Fruit fly (Drosophila melanogaster) whole organism, embryonic: Measurements from ENCODE around the gene ebd1.
A peak's percentile ranks its signal among the peaks of the same experiment; 100 is the strongest.

Experiments
- Aef1 ChIP-seq: fragments of 200-800 bp; sonication (Bioruptor generic); IDR thresholded peaks from 3 replicates; pipeline ENCODE4 v1.3.6; 2022; ENCODE audit warnings: missing biosample characterization, missing genetic modification characterization
- Antp ChIP-seq: fragments of 200-800 bp; sonication (Bioruptor generic); optimal IDR thresholded peaks from 3 replicates; lab custom pipeline; 2016; ENCODE audit warnings: missing biosample characterization, missing genetic modification characterization
- Awh ChIP-seq: fragments of 200-800 bp; sonication (Bioruptor generic); IDR thresholded peaks from 2 replicates; pipeline ENCODE4, ENCODE4 v1.3.6; 2022; ENCODE audit warnings: missing biosample characterization, missing genetic modification characterization
- CG1024 ChIP-seq: fragments of 200-800 bp; sonication (Bioruptor generic); IDR thresholded peaks from 2 replicates; pipeline ENCODE4 v1.3.6; 2022; ENCODE audit warnings: missing biosample characterization, missing genetic modification characterization
- CG11085 ChIP-seq: fragments of 200-800 bp; sonication (Bioruptor generic); IDR thresholded peaks from 2 replicates; pipeline ENCODE4 v1.3.6; 2022; ENCODE audit warnings: missing biosample characterization, missing genetic modification characterization
- CG14014 ChIP-seq: fragments of 200-800 bp; sonication (Bioruptor generic); IDR thresholded peaks from 2 replicates; pipeline ENCODE4 v1.3.6; 2022; ENCODE audit warnings: missing biosample characterization, missing genetic modification characterization
- CG14860 ChIP-seq: fragments of 200-800 bp; sonication (Bioruptor generic); IDR thresholded peaks from 3 replicates; pipeline ENCODE4 v1.3.6; 2022; ENCODE audit warnings: missing biosample characterization, missing genetic modification characterization; ENCODE audit not compliant: partially characterized antibody
- CG15011 ChIP-seq: fragments of 200-800 bp; sonication (Bioruptor generic); optimal IDR thresholded peaks from 3 replicates; lab custom pipeline; 2018; ENCODE audit warnings: missing biosample characterization, mild to moderate bottlenecking, missing genetic modification characterization
- CG15514 ChIP-seq: fragments of 200-800 bp; sonication (Bioruptor generic); optimal IDR thresholded peaks from 3 replicates; lab custom pipeline; 2017; ENCODE audit warnings: missing biosample characterization, missing genetic modification characterization, mild to moderate bottlenecking, moderate library complexity, missing genetic modification reagents
- CG18262 ChIP-seq: fragments of 200-800 bp; optimal IDR thresholded peaks from 3 replicates; lab custom pipeline; 2019; ENCODE audit warnings: missing biosample characterization, mild to moderate bottlenecking, missing genetic modification characterization, moderate library complexity
- CG30403 ChIP-seq: fragments of 200-800 bp; sonication (Bioruptor generic); optimal IDR thresholded peaks from 3 replicates; lab custom pipeline; 2016; ENCODE audit warnings: missing biosample characterization, missing genetic modification characterization
- CG31388 ChIP-seq: fragments of 200-800 bp; sonication (Bioruptor generic); optimal IDR thresholded peaks from 2 replicates; lab custom pipeline; 2016; ENCODE audit warnings: missing biosample characterization, missing genetic modification characterization
- CG3847 ChIP-seq: fragments of 200-800 bp; sonication (Bioruptor generic); IDR thresholded peaks from 2 replicates; pipeline ENCODE4 v1.3.6; 2022; ENCODE audit warnings: missing biosample characterization, missing genetic modification characterization
- CG4820 ChIP-seq: fragments of 200-800 bp; sonication (Bioruptor generic); optimal IDR thresholded peaks from 3 replicates; lab custom pipeline; 2016; ENCODE audit warnings: missing biosample characterization, missing genetic modification characterization
- CG6683 ChIP-seq: fragments of 200-800 bp; sonication (Bioruptor generic); optimal IDR thresholded peaks from 2 replicates; lab custom pipeline; 2017; ENCODE audit warnings: missing biosample characterization, mild to moderate bottlenecking, missing genetic modification characterization, missing genetic modification reagents
- CG6813 ChIP-seq: fragments of 200-800 bp; sonication (Bioruptor generic); optimal IDR thresholded peaks from 2 replicates; lab custom pipeline; 2017; ENCODE audit warnings: missing biosample characterization, missing genetic modification characterization, mild to moderate bottlenecking, moderate library complexity, missing genetic modification reagents
- CkIIα-i1 ChIP-seq: fragments of 200-800 bp; sonication (Bioruptor generic); IDR thresholded peaks from 2 replicates; pipeline ENCODE4 v1.3.6; 2022; ENCODE audit warnings: missing biosample characterization, missing genetic modification characterization
- CoRest ChIP-seq: fragments of 200-800 bp; sonication (Bioruptor generic); optimal IDR thresholded peaks from 3 replicates; lab custom pipeline; 2018; ENCODE audit warnings: missing biosample characterization, mild to moderate bottlenecking, missing genetic modification characterization, moderate library complexity
- D19B ChIP-seq: fragments of 200-800 bp; sonication (Bioruptor generic); optimal IDR thresholded peaks from 2 replicates; lab custom pipeline; 2017; ENCODE audit warnings: missing biosample characterization, mild to moderate bottlenecking, missing genetic modification characterization
- Deaf1 ChIP-seq: fragments of 200-800 bp; optimal IDR thresholded peaks from 3 replicates; lab custom pipeline; 2019; ENCODE audit warnings: missing biosample characterization, mild to moderate bottlenecking, missing genetic modification characterization, moderate library complexity
- Dip3 ChIP-seq: fragments of 200-800 bp; sonication (Bioruptor generic); optimal IDR thresholded peaks from 3 replicates; lab custom pipeline; 2016; ENCODE audit warnings: missing biosample characterization, missing genetic modification characterization
- H15 ChIP-seq: fragments of 200-800 bp; sonication (Bioruptor generic); IDR thresholded peaks from 3 replicates; pipeline ENCODE4 v1.3.6; 2022; ENCODE audit warnings: missing biosample characterization, missing genetic modification characterization
- Opbp ChIP-seq: fragments of 200-800 bp; sonication (Bioruptor generic); IDR thresholded peaks from 3 replicates; pipeline ENCODE4 v1.3.6; 2022; ENCODE audit warnings: missing biosample characterization, missing genetic modification characterization; ENCODE audit not compliant: partially characterized antibody
- Rfx ChIP-seq: fragments of 200-800 bp; sonication (Bioruptor generic); IDR thresholded peaks from 2 replicates; pipeline ENCODE4 v1.3.6; 2022; ENCODE audit warnings: missing biosample characterization, missing genetic modification characterization
- Xrp1 ChIP-seq: fragments of 200-800 bp; sonication (Bioruptor generic); IDR thresholded peaks from 2 replicates; pipeline ENCODE4 v1.3.6; 2022; ENCODE audit warnings: missing biosample characterization, missing genetic modification characterization
- ash1 ChIP-seq: fragments of 200-800 bp; sonication (Bioruptor generic); optimal IDR thresholded peaks from 2 replicates; lab custom pipeline; 2018; ENCODE audit warnings: missing biosample characterization, mild to moderate bottlenecking, missing genetic modification characterization
- bbx ChIP-seq: fragments of 200-800 bp; sonication (Bioruptor generic); IDR thresholded peaks from 2 replicates; pipeline ENCODE4 v1.3.6; 2022; ENCODE audit warnings: missing biosample characterization, missing genetic modification characterization; ENCODE audit not compliant: partially characterized antibody
- bigmax ChIP-seq: fragments of 200-800 bp; sonication (Bioruptor generic); optimal IDR thresholded peaks from 2 replicates; lab custom pipeline; 2018; ENCODE audit warnings: missing biosample characterization, mild to moderate bottlenecking, missing genetic modification characterization
- bsh ChIP-seq, 2 experiments: fragments of 200-800 bp; sonication (Bioruptor generic); optimal IDR thresholded peaks; 2 replicates each; lab custom pipeline; 2017 to 2018; ENCODE audit warnings: mild to moderate bottlenecking in 2 of 2, missing biosample characterization in 2 of 2, missing genetic modification characterization in 2 of 2, moderate library complexity in 1 of 2
- chinmo ChIP-seq: fragments of 200-800 bp; sonication (Bioruptor generic); IDR thresholded peaks from 4 replicates; pipeline ENCODE4 v1.3.6; 2022; ENCODE audit warnings: missing biosample characterization, missing genetic modification characterization; ENCODE audit not compliant: partially characterized antibody
- croc ChIP-seq: fragments of 200-800 bp; sonication (Bioruptor generic); conservative IDR thresholded peaks from 3 replicates; pipeline ENCODE4 v1.3.6; 2022; ENCODE audit warnings: missing biosample characterization, missing genetic modification characterization
- fd64A ChIP-seq: fragments of 200-800 bp; sonication (Bioruptor generic); optimal IDR thresholded peaks from 3 replicates; lab custom pipeline; 2018; ENCODE audit warnings: missing biosample characterization, mild to moderate bottlenecking, missing genetic modification characterization
- gce ChIP-seq: fragments of 200-800 bp; sonication (Bioruptor generic); IDR thresholded peaks from 3 replicates; pipeline ENCODE4 v1.3.6; 2022; ENCODE audit warnings: missing biosample characterization, missing genetic modification characterization
- luna ChIP-seq: fragments of 200-800 bp; sonication (Bioruptor generic); optimal IDR thresholded peaks from 2 replicates; lab custom pipeline; 2016; ENCODE audit warnings: missing biosample characterization, missing genetic modification characterization
- mld ChIP-seq: fragments of 200-800 bp; sonication (Bioruptor generic); IDR thresholded peaks from 3 replicates; pipeline ENCODE4 v1.3.6; 2022; ENCODE audit warnings: missing biosample characterization, missing genetic modification characterization; ENCODE audit not compliant: partially characterized antibody
- nerfin-1 ChIP-seq: fragments of 200-800 bp; sonication (Bioruptor generic); optimal IDR thresholded peaks from 3 replicates; lab custom pipeline; 2019; ENCODE audit warnings: missing biosample characterization, mild to moderate bottlenecking, missing genetic modification characterization, moderate library complexity
- nerfin-2 ChIP-seq: fragments of 200-800 bp; sonication (Bioruptor generic); IDR thresholded peaks from 2 replicates; pipeline ENCODE4 v1.3.6; 2022; ENCODE audit warnings: missing biosample characterization, missing genetic modification characterization; ENCODE audit not compliant: partially characterized antibody
- oc ChIP-seq: fragments of 200-800 bp; sonication (Bioruptor generic); optimal IDR thresholded peaks from 2 replicates; lab custom pipeline; 2018; ENCODE audit warnings: missing biosample characterization, mild to moderate bottlenecking, missing genetic modification characterization, moderate library complexity
- peb ChIP-seq: fragments of 200-800 bp; sonication (Bioruptor generic); IDR thresholded peaks from 2 replicates; pipeline ENCODE4 v1.3.6; 2022; ENCODE audit warnings: missing biosample characterization, missing genetic modification characterization
- pnt ChIP-seq: fragments of 200-800 bp; sonication (Bioruptor generic); optimal IDR thresholded peaks from 3 replicates; lab custom pipeline; 2016; ENCODE audit warnings: missing biosample characterization, missing genetic modification characterization
- pros ChIP-seq: fragments of 200-800 bp; sonication (Bioruptor generic); optimal IDR thresholded peaks from 3 replicates; lab custom pipeline; 2019; ENCODE audit warnings: missing biosample characterization, mild to moderate bottlenecking, missing genetic modification characterization, moderate library complexity
- sc ChIP-seq, 3 experiments: fragments of >200 bp in 2 of 3; fragments of 200-800 bp in 1 of 3; sonication (Bioruptor generic) in 1 of 3; optimal IDR thresholded peaks; 2 replicates in 2 of 3; 3 replicates in 1 of 3; lab custom pipeline; 2017; ENCODE audit warnings: mild to moderate bottlenecking in 1 of 3, missing biosample characterization in 1 of 3, missing genetic modification characterization in 1 of 3, missing genetic modification reagents in 1 of 3
- so ChIP-seq: fragments of 200-800 bp; sonication (Bioruptor generic); IDR thresholded peaks from 3 replicates; pipeline ENCODE4 v1.3.6; 2022; ENCODE audit warnings: missing biosample characterization, missing genetic modification characterization
- tio ChIP-seq: fragments of 200-800 bp; sonication (Bioruptor generic); optimal IDR thresholded peaks from 2 replicates; lab custom pipeline; 2017; ENCODE audit warnings: missing biosample characterization, missing genetic modification characterization, inconsistent platforms
- trh ChIP-seq: fragments of 200-800 bp; sonication (Bioruptor generic); optimal IDR thresholded peaks from 2 replicates; lab custom pipeline; 2016; ENCODE audit warnings: missing biosample characterization, missing genetic modification characterization
- twi ChIP-seq: fragments of 200-800 bp; optimal IDR thresholded peaks from 2 replicates; lab custom pipeline; 2019; ENCODE audit warnings: missing biosample characterization, mild to moderate bottlenecking, missing genetic modification characterization, moderate library complexity
- unc-4 ChIP-seq: fragments of 200-800 bp; sonication (Bioruptor generic); IDR thresholded peaks from 2 replicates; pipeline ENCODE4 v1.3.6; 2022; ENCODE audit warnings: missing biosample characterization, missing genetic modification characterization; ENCODE audit not compliant: partially characterized antibody
- vnd ChIP-seq: fragments of 200-800 bp; sonication (Bioruptor generic); IDR thresholded peaks from 3 replicates; pipeline ENCODE4 v1.3.6; 2022; ENCODE audit warnings: missing biosample characterization, missing genetic modification characterization; ENCODE audit not compliant: partially characterized antibody

The ebd1 gene

dm6 chr3L:640324-640974 lies 44.9 kb downstream of the ebd1 start (continued):
- TF ChIP-seq Opbp (GFP tag; lab: Robert Waterston, UW) (no peak), Deaf1 (tag; lab: Kevin White, UChicago) (no peak), CG1024 (peak; percentile 72), tio (GFP tag; lab: Kevin White, UChicago) (peak; percentile 82), croc (GFP tag; lab: Robert Waterston, UW) (peak; percentile 76), CG15011 (GFP tag; lab: Kevin White, UChicago) (peak; percentile 74), unc-4 (GFP tag; lab: Robert Waterston, UW) (no peak), Dip3 (peak; percentile 54), CG30403 (GFP tag; lab: Kevin White, UChicago) (peak; percentile 86), Antp (GFP tag; lab: Kevin White, UChicago) (peak; percentile 85), CG11085 (GFP tag; lab: Robert Waterston, UW) (no peak), bigmax (GFP tag; lab: Kevin White, UChicago) (no peak), ash1 (GFP tag; lab: Kevin White, UChicago) (no peak), peb (GFP tag; lab: Robert Waterston, UW) (peak; percentile 65), CG14014 (peak; percentile 48), D19B (GFP tag; lab: Kevin White, UChicago) (peak; percentile 34), vnd (GFP tag; lab: Robert Waterston, UW) (no peak), nerfin-1 (tag; lab: Kevin White, UChicago) (peak; percentile 81), CG15514 (GFP tag; lab: Kevin White, UChicago) (peak; percentile 49), bsh (GFP tag; optimal IDR thresholded peaks at IDR 0.05; lab: Kevin White, UChicago) (peak; percentile 85 to 93), bbx (GFP tag; lab: Robert Waterston, UW) (no peak), CG14860 (GFP tag; lab: Robert Waterston, UW) (no peak), mld (GFP tag; lab: Robert Waterston, UW) (no peak), nerfin-2 (GFP tag; lab: Robert Waterston, UW) (no peak), Xrp1 (GFP tag; lab: Robert Waterston, UW) (peak; percentile 91), twi (peak; percentile 77), luna (GFP tag; lab: Kevin White, UChicago) (peak; percentile 25), CkIIα-i1 (GFP tag; lab: Robert Waterston, UW) (no peak), pnt (GFP tag; lab: Kevin White, UChicago) (peak; percentile 84), Aef1 (GFP tag; lab: Robert Waterston, UW) (peak; percentile 60), trh (GFP tag; lab: Kevin White, UChicago) (peak; percentile 61), Awh (GFP tag; lab: Robert Waterston, UW) (peak; percentile 61; the same call in 1 of the 2 replicates), CG6683 (peak; percentile 57), CoRest (tag; lab: Kevin White, UChicago) (peak; percentile 88), Rfx (peak; percentile 78), gce (GFP tag; lab: Robert Waterston, UW) (peak; percentile 67; the same call in 2 of the 3 replicates), oc (tag; lab: Kevin White, UChicago) (peak; percentile 81), fd64A (peak; percentile 63), sc (optimal IDR thresholded peaks at IDR 0.05; lab: Kevin White, UChicago) (no peak), sc (GFP tag; optimal IDR thresholded peaks at IDR 0.05; lab: Kevin White, UChicago) (peak; percentile 69), CG18262 (tag; lab: Kevin White, UChicago) (peak; percentile 92), CG3847 (GFP tag; lab: Robert Waterston, UW) (peak; percentile 61), H15 (GFP tag; lab: Robert Waterston, UW) (peak; percentile 79), CG31388 (peak; percentile 45), CG6813 (GFP tag; lab: Kevin White, UChicago) (peak; percentile 81), chinmo (GFP tag; lab: Robert Waterston, UW) (no peak), CG4820 (GFP tag; lab: Kevin White, UChicago) (peak; percentile 85), pros (GFP tag; lab: Kevin White, UChicago) (peak; percentile 97), so (GFP tag; lab: Robert Waterston, UW) (peak; percentile 73)
